Worm (Caenorhabditis elegans): ENCODE results near the gene W05B2.2.

W05B2.2 gene

DNA sequence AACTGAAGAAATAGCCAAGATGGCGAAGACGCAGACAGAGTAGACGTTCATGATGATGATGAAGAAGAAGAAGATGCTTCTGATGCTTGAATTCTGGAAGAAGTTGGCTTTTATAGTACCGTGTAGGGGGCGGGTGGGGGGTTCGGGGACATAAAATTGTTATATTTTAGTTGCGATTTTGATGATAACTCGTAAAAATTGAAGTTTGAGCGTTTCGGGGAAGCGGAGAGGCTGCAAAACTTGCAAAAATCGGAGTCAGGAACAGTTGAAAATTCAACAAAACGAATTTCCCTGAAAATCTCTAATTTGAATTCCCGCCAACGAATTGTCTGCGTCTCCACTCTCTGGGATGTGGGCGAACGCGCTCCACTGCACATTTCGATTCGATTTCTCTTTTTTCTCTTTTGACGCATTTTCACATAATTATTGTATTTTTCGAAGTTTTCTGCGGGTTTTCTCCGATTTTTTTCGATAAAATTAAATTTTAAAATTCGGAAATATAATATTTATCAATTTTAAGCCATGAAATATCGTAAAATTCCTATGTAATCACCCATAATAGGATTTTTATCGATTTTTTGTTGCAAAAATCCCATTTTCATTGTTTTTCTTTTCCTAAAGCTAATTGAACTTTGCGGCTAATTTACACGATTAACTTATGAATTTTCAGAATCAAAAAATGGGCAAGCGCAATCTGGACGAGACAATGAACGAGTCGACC lies 40.8 kb upstream of the W05B2.2 start, which contains the start of the genes fipr-17 and Y48A6B.3 (continued):
- no peak for TF ChIP-seq set-16 (GFP tag; IDR thresholded peaks at IDR 0.05)
- TF ChIP-seq hmg-1.1 (GFP tag; IDR thresholded peaks at IDR 0.05) = peak; percentile 57
- TF ChIP-seq skn-1 (tag; optimal IDR thresholded peaks at IDR 0.05) = no peak
- TF ChIP-seq zfp-3 (GFP tag; conservative IDR thresholded peaks at IDR 0.05) = no peak
- TF ChIP-seq tag-97 (GFP tag; IDR thresholded peaks at IDR 0.05) = no peak
- TF ChIP-seq fos-1 (tag; optimal IDR thresholded peaks at IDR 0.05) = no peak
- peak; percentile 39 for TF ChIP-seq unc-130 (GFP tag; optimal IDR thresholded peaks at IDR 0.05)
- TF ChIP-seq F44E2.7 (GFP tag; IDR thresholded peaks at IDR 0.05) = no peak
- TF ChIP-seq nhr-11 (tag; optimal IDR thresholded peaks at IDR 0.05) = peak; percentile 68
- TF ChIP-seq lin-39 (tag; optimal IDR thresholded peaks at IDR 0.05) = no peak
- no peak for TF ChIP-seq mdl-1 (tag; optimal IDR thresholded peaks at IDR 0.05)
- TF ChIP-seq F37D6.2 (tag; optimal IDR thresholded peaks at IDR 0.05) = no peak
- TF ChIP-seq nhr-25 (tag; optimal IDR thresholded peaks at IDR 0.05; ENCODE audit: borderline replicate concordance, insufficient read depth) = peak; percentile 70
- peak; percentile 59 for TF ChIP-seq hlh-30 (tag; optimal IDR thresholded peaks at IDR 0.05; ENCODE audit: insufficient read depth)
- no peak for TF ChIP-seq unc-39 (tag; optimal IDR thresholded peaks at IDR 0.05)
- TF ChIP-seq duxl-1 (tag; optimal IDR thresholded peaks at IDR 0.05; ENCODE audit: poor library complexity) = peak; percentile 60
- no peak for TF ChIP-seq spr-3 (GFP tag; optimal IDR thresholded peaks at IDR 0.05)
- TF ChIP-seq nhr-77 (tag; optimal IDR thresholded peaks at IDR 0.05) = peak; percentile 75
- no peak for TF ChIP-seq Y105C5A.15 (GFP tag; IDR thresholded peaks at IDR 0.05)
- TF ChIP-seq lin-1 (GFP tag; IDR thresholded peaks at IDR 0.05) = no peak
- TF ChIP-seq nhr-28 (tag; optimal IDR thresholded peaks at IDR 0.05) = peak; percentile 66
- TF ChIP-seq nhr-237 (tag; optimal IDR thresholded peaks at IDR 0.05) = no peak
- TF ChIP-seq jun-1 (tag; optimal IDR thresholded peaks at IDR 0.05) = no peak
- TF ChIP-seq mes-2 (tag; optimal IDR thresholded peaks at IDR 0.05; ENCODE audit: poor library complexity, severe bottlenecking) = peak; percentile 93
- TF ChIP-seq dmd-6 (GFP tag; IDR thresholded peaks at IDR 0.05) = peak; percentile 39; the same call in 1 of the 2 replicates
- TF ChIP-seq T26A8.4 (GFP tag; IDR thresholded peaks at IDR 0.05) = peak; percentile 43; the same call in 1 of the 2 replicates
- TF ChIP-seq ama-1 (optimal IDR thresholded peaks at IDR 0.05) = no peak
- TF ChIP-seq lir-3 (tag; optimal IDR thresholded peaks at IDR 0.05) = no peak
- TF ChIP-seq ZK337.2 (GFP tag; IDR thresholded peaks at IDR 0.05) = no peak
- no peak for TF ChIP-seq nhr-111 (GFP tag; optimal IDR thresholded peaks at IDR 0.05)
- peak; percentile 98 for TF ChIP-seq lin-38 (GFP tag; IDR thresholded peaks at IDR 0.05)
- no peak for TF ChIP-seq F26F4.8 (GFP tag; conservative IDR thresholded peaks at IDR 0.05)
- peak; percentile 55; the same call in 1 of the 2 replicates for TF ChIP-seq arid-1 (GFP tag; conservative IDR thresholded peaks at IDR 0.05)
- TF ChIP-seq daf-19 (GFP tag; conservative IDR thresholded peaks at IDR 0.05) = no peak
- TF ChIP-seq mxl-2 (GFP tag; conservative IDR thresholded peaks at IDR 0.05) = no peak
- peak; percentile 51 for TF ChIP-seq hlh-11 (tag; optimal IDR thresholded peaks at IDR 0.05)
- peak; percentile 6 for TF ChIP-seq lin-15B (tag; optimal IDR thresholded peaks at IDR 0.05)
- TF ChIP-seq lim-7 (GFP tag; IDR thresholded peaks at IDR 0.05) = no peak
- TF ChIP-seq cey-2 (tag; optimal IDR thresholded peaks at IDR 0.05; ENCODE audit: borderline replicate concordance, insufficient read depth) = no peak
- TF ChIP-seq nhr-6 (tag; optimal IDR thresholded peaks at IDR 0.05) = peak; percentile 90
- TF ChIP-seq nhr-102 (tag; optimal IDR thresholded peaks at IDR 0.05) = peak; percentile 19
- no peak for TF ChIP-seq daf-12 (tag; optimal IDR thresholded peaks at IDR 0.05)
- peak; percentile 13 for TF ChIP-seq ces-1 (GFP tag; optimal IDR thresholded peaks at IDR 0.05)
- TF ChIP-seq zag-1 (tag; optimal IDR thresholded peaks at IDR 0.05) = no peak
- TF ChIP-seq rbr-2 (tag; optimal IDR thresholded peaks at IDR 0.05) = peak; percentile 69
- no peak for TF ChIP-seq zip-11 (GFP tag; IDR thresholded peaks at IDR 0.05)
